Fruit fly (Drosophila melanogaster) whole organism, embryonic: ENCODE measurements around the gene defl.

Source experiments
- Aef1 ChIP-seq: fragments of 200-800 bp; sonication (Bioruptor generic); IDR thresholded peaks from 3 replicates; pipeline ENCODE4 v1.3.6; 2022; ENCODE audit warnings: missing biosample characterization, missing genetic modification characterization
- CG10267 ChIP-seq: fragments of 200-800 bp; sonication (Bioruptor generic); optimal IDR thresholded peaks from 2 replicates; lab custom pipeline; 2018; ENCODE audit warnings: missing biosample characterization, mild to moderate bottlenecking, missing genetic modification characterization, moderate library complexity
- CG10431 ChIP-seq: fragments of 200-800 bp; sonication (Bioruptor generic); optimal IDR thresholded peaks from 3 replicates; lab custom pipeline; 2018; ENCODE audit warnings: missing biosample characterization, mild to moderate bottlenecking, missing genetic modification characterization
- CG10654 ChIP-seq: fragments of 200-800 bp; sonication (Bioruptor generic); optimal IDR thresholded peaks from 2 replicates; lab custom pipeline; 2016; ENCODE audit warnings: missing biosample characterization, missing genetic modification characterization
- CG10959 ChIP-seq: fragments of 200-800 bp; sonication (Bioruptor generic); IDR thresholded peaks from 2 replicates; pipeline ENCODE4 v1.3.6; 2022; ENCODE audit warnings: missing biosample characterization, missing genetic modification characterization
- CG11560 ChIP-seq: fragments of 200-800 bp; sonication (Bioruptor generic); IDR thresholded peaks from 3 replicates; pipeline ENCODE4 v1.3.6; 2022; ENCODE audit warnings: missing biosample characterization, missing genetic modification characterization
- CG14965 ChIP-seq: fragments of 200-800 bp; sonication (Bioruptor generic); optimal IDR thresholded peaks from 2 replicates; lab custom pipeline; 2016; ENCODE audit warnings: missing biosample characterization, missing genetic modification characterization, borderline replicate concordance
- CG15696 ChIP-seq: fragments of 200-800 bp; sonication (Bioruptor generic); optimal IDR thresholded peaks from 2 replicates; lab custom pipeline; 2019; ENCODE audit warnings: missing biosample characterization, mild to moderate bottlenecking, missing genetic modification characterization, moderate library complexity
- CG18764 ChIP-seq: fragments of 200-800 bp; sonication (Bioruptor generic); optimal IDR thresholded peaks from 3 replicates; lab custom pipeline; 2016; ENCODE audit warnings: missing biosample characterization, missing genetic modification characterization
- CG2712 ChIP-seq: fragments of 200-800 bp; optimal IDR thresholded peaks from 3 replicates; lab custom pipeline; 2019; ENCODE audit warnings: missing biosample characterization, mild to moderate bottlenecking, missing genetic modification characterization, moderate library complexity
- CG2875 ChIP-seq: fragments of 200-800 bp; sonication (Bioruptor generic); optimal IDR thresholded peaks from 2 replicates; lab custom pipeline; 2017; ENCODE audit warnings: missing biosample characterization, mild to moderate bottlenecking, missing genetic modification characterization, missing genetic modification reagents
- CG31441 ChIP-seq: fragments of 200-800 bp; sonication (Bioruptor generic); IDR thresholded peaks from 2 replicates; pipeline ENCODE4 v1.3.6; 2022; ENCODE audit warnings: missing biosample characterization, missing genetic modification characterization
- CG32772 ChIP-seq: fragments of 200-800 bp; sonication (Bioruptor generic); IDR thresholded peaks from 2 replicates; pipeline ENCODE4 v1.3.6; 2022; ENCODE audit warnings: missing biosample characterization, missing genetic modification characterization
- CG6765 ChIP-seq: fragments of 200-800 bp; sonication (Bioruptor generic); optimal IDR thresholded peaks from 3 replicates; lab custom pipeline; 2017; ENCODE audit warnings: missing biosample characterization, mild to moderate bottlenecking, missing genetic modification characterization
- CG6813 ChIP-seq: fragments of 200-800 bp; sonication (Bioruptor generic); optimal IDR thresholded peaks from 2 replicates; lab custom pipeline; 2017; ENCODE audit warnings: missing biosample characterization, missing genetic modification characterization, mild to moderate bottlenecking, moderate library complexity, missing genetic modification reagents
- CG7786 ChIP-seq: fragments of 200-800 bp; sonication (Bioruptor generic); optimal IDR thresholded peaks from 2 replicates; lab custom pipeline; 2016; ENCODE audit warnings: missing biosample characterization, missing genetic modification characterization
- CG7928 ChIP-seq: fragments of 200-800 bp; sonication (Bioruptor generic); optimal IDR thresholded peaks from 2 replicates; lab custom pipeline; 2017; ENCODE audit warnings: missing biosample characterization, mild to moderate bottlenecking, missing genetic modification characterization
- CG8388 ChIP-seq: fragments of 200-800 bp; sonication (Bioruptor generic); optimal IDR thresholded peaks from 2 replicates; lab custom pipeline; 2019; ENCODE audit warnings: missing biosample characterization, mild to moderate bottlenecking, missing genetic modification characterization, moderate library complexity
- CG8924 ChIP-seq: fragments of 200-800 bp; optimal IDR thresholded peaks from 3 replicates; lab custom pipeline; 2019; ENCODE audit warnings: missing biosample characterization, mild to moderate bottlenecking, missing genetic modification characterization, moderate library complexity
- CG9609 ChIP-seq: fragments of 200-800 bp; sonication (Bioruptor generic); optimal IDR thresholded peaks from 3 replicates; lab custom pipeline; 2016; ENCODE audit warnings: missing biosample characterization, missing genetic modification characterization
- Dp ChIP-seq: fragments of 200-800 bp; sonication (Bioruptor generic); optimal IDR thresholded peaks from 2 replicates; lab custom pipeline; 2018; ENCODE audit warnings: missing biosample characterization, mild to moderate bottlenecking, missing genetic modification characterization, moderate library complexity
- E2f1 ChIP-seq: fragments of 200-800 bp; sonication (Bioruptor generic); IDR thresholded peaks from 2 replicates; pipeline ENCODE4 v1.3.6; 2022; ENCODE audit warnings: missing biosample characterization, missing genetic modification characterization
- HHEX ChIP-seq: fragments of 200-800 bp; sonication (Bioruptor generic); optimal IDR thresholded peaks from 3 replicates; lab custom pipeline; 2017; ENCODE audit warnings: missing biosample characterization, mild to moderate bottlenecking, missing genetic modification characterization, missing genetic modification reagents
- HmgD ChIP-seq: fragments of 200-800 bp; sonication (Bioruptor generic); optimal IDR thresholded peaks from 3 replicates; lab custom pipeline; 2016; ENCODE audit warnings: missing biosample characterization, missing genetic modification characterization
- Hmr ChIP-seq: fragments of 200-800 bp; sonication (Bioruptor generic); optimal IDR thresholded peaks from 3 replicates; lab custom pipeline; 2017; ENCODE audit warnings: mild to moderate bottlenecking, missing biosample characterization, missing genetic modification reagents, missing genetic modification characterization
- Hr39 ChIP-seq: fragments of >200 bp; optimal IDR thresholded peaks from 2 replicates; lab custom pipeline; 2017
- Lpt ChIP-seq: fragments of >200 bp; optimal IDR thresholded peaks from 2 replicates; lab custom pipeline; 2018; ENCODE audit warnings: missing biosample characterization, missing genetic modification characterization
- NC2β ChIP-seq: fragments of 200-800 bp; sonication (Bioruptor generic); optimal IDR thresholded peaks from 2 replicates; lab custom pipeline; 2016; ENCODE audit warnings: missing biosample characterization, missing genetic modification characterization
- Nf-YC ChIP-seq: fragments of 200-800 bp; optimal IDR thresholded peaks from 3 replicates; lab custom pipeline; 2019; ENCODE audit warnings: missing biosample characterization, mild to moderate bottlenecking, missing genetic modification characterization, moderate library complexity
- Oaz ChIP-seq: fragments of 200-800 bp; sonication (Bioruptor generic); IDR thresholded peaks from 2 replicates; pipeline ENCODE4 v1.3.6; 2022; ENCODE audit warnings: missing biosample characterization, missing genetic modification characterization
- Oli ChIP-seq: fragments of 200-800 bp; sonication (Bioruptor generic); optimal IDR thresholded peaks from 2 replicates; lab custom pipeline; 2018; ENCODE audit warnings: missing biosample characterization, mild to moderate bottlenecking, missing genetic modification characterization, moderate library complexity
- Optix ChIP-seq: fragments of 200-800 bp; sonication (Bioruptor generic); IDR thresholded peaks from 3 replicates; pipeline ENCODE4 v1.3.6; 2022; ENCODE audit warnings: missing biosample characterization, missing genetic modification characterization
- Poxn ChIP-seq: fragments of 200-800 bp; sonication (Bioruptor generic); IDR thresholded peaks from 2 replicates; pipeline ENCODE4 v1.3.6; 2022; ENCODE audit warnings: missing biosample characterization, missing genetic modification characterization
- Stat92E ChIP-seq, 3 experiments: fragments of >200 bp in 2 of 3; fragments of 200-800 bp in 1 of 3; sonication (Bioruptor generic) in 1 of 3; optimal IDR thresholded peaks; 2 replicates each; lab custom pipeline; 2017 to 2019; ENCODE audit warnings: missing biosample characterization in 3 of 3, missing genetic modification characterization in 3 of 3, mild to moderate bottlenecking in 1 of 3, moderate library complexity in 1 of 3
- Usf ChIP-seq: fragments of 200-800 bp; sonication (Bioruptor generic); optimal IDR thresholded peaks from 2 replicates; lab custom pipeline; 2017; ENCODE audit warnings: missing genotype, missing biosample characterization, missing genetic modification characterization
- Xrp1 ChIP-seq: fragments of 200-800 bp; sonication (Bioruptor generic); IDR thresholded peaks from 2 replicates; pipeline ENCODE4 v1.3.6; 2022; ENCODE audit warnings: missing biosample characterization, missing genetic modification characterization
- ara ChIP-seq: fragments of 200-800 bp; sonication (Bioruptor generic); IDR thresholded peaks from 2 replicates; pipeline ENCODE4 v1.3.6; 2022; ENCODE audit warnings: missing biosample characterization, missing genetic modification characterization
- bsh ChIP-seq, 2 experiments: fragments of 200-800 bp; sonication (Bioruptor generic); optimal IDR thresholded peaks; 2 replicates each; lab custom pipeline; 2017 to 2018; ENCODE audit warnings: mild to moderate bottlenecking in 2 of 2, missing biosample characterization in 2 of 2, missing genetic modification characterization in 2 of 2, moderate library complexity in 1 of 2
- dmrt11E ChIP-seq: fragments of 200-800 bp; sonication (Bioruptor generic); optimal IDR thresholded peaks from 3 replicates; lab custom pipeline; 2018; ENCODE audit warnings: missing biosample characterization, mild to moderate bottlenecking, missing genetic modification characterization, moderate library complexity
- esg ChIP-seq: fragments of 200-800 bp; sonication (Bioruptor generic); conservative IDR thresholded peaks from 2 replicates; pipeline ENCODE4 v1.3.6; 2022; ENCODE audit warnings: missing biosample characterization, missing genetic modification characterization
- fru ChIP-seq: fragments of >200 bp; optimal IDR thresholded peaks from 2 replicates; lab custom pipeline; 2017
- ken ChIP-seq: fragments of 200-800 bp; sonication (Bioruptor generic); IDR thresholded peaks from 3 replicates; pipeline ENCODE4 v1.3.6; 2022; ENCODE audit warnings: missing biosample characterization, missing genetic modification characterization
- lov ChIP-seq, 2 experiments: fragments of 200-800 bp in 1 of 2; fragments of >200 bp in 1 of 2; sonication (Bioruptor generic) in 1 of 2; IDR thresholded peaks in 1 of 2; optimal IDR thresholded peaks in 1 of 2; 2 replicates in 1 of 2; 3 replicates in 1 of 2; pipeline versions ENCODE4 v1.3.6 to Lab custom; 2017 to 2022; ENCODE audit warnings: missing biosample characterization in 1 of 2, missing genetic modification characterization in 1 of 2
- nom ChIP-seq: fragments of 200-800 bp; sonication (Bioruptor generic); optimal IDR thresholded peaks from 2 replicates; lab custom pipeline; 2017; ENCODE audit warnings: missing biosample characterization, missing genetic modification characterization, mild to moderate bottlenecking, moderate library complexity, missing genetic modification reagents
- pho ChIP-seq: fragments of 200-800 bp; sonication (Bioruptor generic); optimal IDR thresholded peaks from 2 replicates; lab custom pipeline; 2016; ENCODE audit warnings: missing biosample characterization, missing genetic modification characterization
- psq ChIP-seq: fragments of 200-800 bp; sonication (Bioruptor generic); optimal IDR thresholded peaks from 2 replicates; lab custom pipeline; 2017; ENCODE audit warnings: missing biosample characterization, missing genetic modification characterization
- ro ChIP-seq: fragments of 200-800 bp; sonication (Bioruptor generic); IDR thresholded peaks from 2 replicates; pipeline ENCODE4 v1.3.6; 2022; ENCODE audit warnings: missing biosample characterization, missing genetic modification characterization
- salm ChIP-seq: fragments of 200-800 bp; sonication (Bioruptor generic); optimal IDR thresholded peaks from 2 replicates; lab custom pipeline; 2018; ENCODE audit warnings: missing biosample characterization, mild to moderate bottlenecking, missing genetic modification characterization
- sisA ChIP-seq: fragments of 200-800 bp; sonication (Bioruptor generic); IDR thresholded peaks from 2 replicates; pipeline ENCODE4 v1.3.6; 2022; ENCODE audit warnings: missing biosample characterization, missing genetic modification characterization
- tup ChIP-seq: fragments of 200-800 bp; sonication (Bioruptor generic); optimal IDR thresholded peaks from 2 replicates; lab custom pipeline; 2016; ENCODE audit warnings: missing biosample characterization, mild to moderate bottlenecking, missing genetic modification characterization, moderate library complexity
- z ChIP-seq: fragments of 200-800 bp; sonication (Bioruptor generic); IDR thresholded peaks from 3 replicates; pipeline ENCODE4 v1.3.6; 2022; ENCODE audit warnings: missing biosample characterization, missing genetic modification characterization
- zfh1 ChIP-seq: fragments of 200-800 bp; sonication (Bioruptor generic); IDR thresholded peaks from 3 replicates; pipeline ENCODE4 v1.3.6; 2022; ENCODE audit warnings: missing biosample characterization, missing genetic modification characterization

The defl gene

dm6 chr3L:9742342-9742741 lies 19.1 kb downstream of the defl start (continued):
- TF ChIP-seq CG8388 (GFP tag; lab: Kevin White, UChicago) (no peak), dmrt11E (tag; lab: Kevin White, UChicago) (peak; percentile 3), Optix (GFP tag; lab: Robert Waterston, UW) (no peak), fru (lab: Kevin White, UChicago) (no peak), ara (GFP tag; lab: Robert Waterston, UW) (no peak), Xrp1 (GFP tag; lab: Robert Waterston, UW) (peak; percentile 33; the same call in 1 of the 2 replicates), CG14965 (GFP tag; lab: Kevin White, UChicago) (no peak), NC2β (GFP tag; lab: Kevin White, UChicago) (no peak), E2f1 (GFP tag; lab: Robert Waterston, UW) (no peak), bsh (GFP tag; optimal IDR thresholded peaks at IDR 0.05; lab: Kevin White, UChicago) (peak in 1 of 2 experiments; percentile 48), Nf-YC (tag; lab: Kevin White, UChicago) (no peak), ken (GFP tag; lab: Robert Waterston, UW) (no peak), CG11560 (tag; lab: Robert Waterston, UW) (no peak), Oli (tag; lab: Kevin White, UChicago) (no peak), Lpt (no peak), CG2712 (tag; lab: Kevin White, UChicago) (peak; percentile 40), CG2875 (no peak), HHEX (GFP tag; lab: Kevin White, UChicago) (no peak), CG6765 (GFP tag; lab: Kevin White, UChicago) (no peak), Oaz (no peak), HmgD (no peak), CG7786 (GFP tag; lab: Kevin White, UChicago) (no peak), CG6813 (GFP tag; lab: Kevin White, UChicago) (no peak), Usf (GFP tag; lab: Kevin White, UChicago) (no peak), CG10654 (GFP tag; lab: Kevin White, UChicago) (no peak), sisA (GFP tag; lab: Robert Waterston, UW) (no peak), tup (no peak), nom (peak; percentile 45), lov (optimal IDR thresholded peaks at IDR 0.05; lab: Kevin White, UChicago) (no peak), lov (GFP tag; IDR thresholded peaks at IDR 0.05; lab: Robert Waterston, UW) (no peak), CG32772 (GFP tag; lab: Robert Waterston, UW) (no peak), ro (GFP tag; lab: Robert Waterston, UW) (no peak), Dp (GFP tag; lab: Kevin White, UChicago) (no peak), psq (GFP tag; lab: Kevin White, UChicago) (no peak), CG7928 (no peak), CG8924 (no peak), CG9609 (GFP tag; lab: Kevin White, UChicago) (no peak), Hmr (no peak), CG18764 (GFP tag; lab: Kevin White, UChicago) (no peak), CG10959 (no peak), Poxn (GFP tag; lab: Robert Waterston, UW) (no peak), pho (GFP tag; lab: Kevin White, UChicago) (no peak), z (GFP tag; lab: Robert Waterston, UW) (no peak), CG31441 (no peak), CG10267 (no peak), CG10431 (GFP tag; lab: Kevin White, UChicago) (no peak), CG15696 (no peak), esg (no peak), Aef1 (GFP tag; lab: Robert Waterston, UW) (no peak), Stat92E (GFP tag; optimal IDR thresholded peaks at IDR 0.05; lab: Kevin White, UChicago) (no peak), zfh1 (GFP tag; lab: Robert Waterston, UW) (no peak), salm (tag; lab: Kevin White, UChicago) (no peak), Hr39 (lab: Kevin White, UChicago) (no peak)
